Fruit fly (Drosophila melanogaster) whole organism, wandering third instar larva: Measurements from ENCODE around the gene CG32199.
A peak's percentile ranks its signal among the peaks of the same experiment; 100 is the strongest.

Experiments
- CG32264 ChIP-seq: fragments of 200-800 bp; sonication (Bioruptor generic); optimal IDR thresholded peaks from 2 replicates; lab custom pipeline; 2016; ENCODE audit warnings: missing biosample characterization, missing genetic modification characterization
- CrebA ChIP-seq: fragments of 200-800 bp; sonication (Bioruptor generic); optimal IDR thresholded peaks from 2 replicates; lab custom pipeline; 2016; ENCODE audit warnings: missing biosample characterization, mild to moderate bottlenecking, missing genetic modification characterization, borderline replicate concordance
- Dfd ChIP-seq: fragments of >200 bp; optimal IDR thresholded peaks from 2 replicates; lab custom pipeline; 2017; ENCODE audit warnings: missing biosample characterization, missing genetic modification characterization
- GATAd ChIP-seq: sonication (Bioruptor generic); optimal IDR thresholded peaks from 2 replicates; lab custom pipeline; 2016; ENCODE audit warnings: missing biosample characterization, missing genetic modification characterization
- Hr78 ChIP-seq: fragments of >200 bp; optimal IDR thresholded peaks from 2 replicates; lab custom pipeline; 2017; ENCODE audit warnings: missing biosample characterization, missing genetic modification characterization
- Hr83 ChIP-seq: fragments of 200-300 bp; sonication (Bioruptor generic); optimal IDR thresholded peaks from 2 replicates; lab custom pipeline; 2016; ENCODE audit warnings: missing biosample characterization, mild to moderate bottlenecking, missing genetic modification characterization, moderate library complexity; ENCODE audit not compliant: poor library complexity, severe bottlenecking
- N ChIP-seq: fragments of >200 bp; optimal IDR thresholded peaks from 2 replicates; lab custom pipeline; 2018; ENCODE audit warnings: missing biosample characterization, missing external identifiers, missing genetic modification characterization
- Rel ChIP-seq, 2 experiments: fragments of 200-800 bp; sonication (Bioruptor generic) in 1 of 2; optimal IDR thresholded peaks; 2 replicates in 1 of 2; 3 replicates in 1 of 2; lab custom pipeline; 2016 to 2019; ENCODE audit warnings: mild to moderate bottlenecking in 2 of 2, missing biosample characterization in 2 of 2, missing genetic modification characterization in 2 of 2, moderate library complexity in 1 of 2
- br ChIP-seq: fragments of 200-800 bp; sonication (Bioruptor generic); optimal IDR thresholded peaks from 2 replicates; lab custom pipeline; 2016; ENCODE audit warnings: missing biosample characterization, missing genetic modification characterization
- dl ChIP-seq, 2 experiments: fragments of 175-275, 200-275 bp in 1 of 2; fragments of 200-275 bp in 1 of 2; sonication (Bioruptor generic); optimal IDR thresholded peaks; lab custom pipeline; 2018; ENCODE audit warnings: mild to moderate bottlenecking in 2 of 2, missing biosample characterization in 2 of 2, missing genetic modification characterization in 2 of 2, moderate library complexity in 2 of 2; ENCODE audit not compliant: partially characterized antibody in 2 of 2, insufficient read depth in 1 of 2
- h ChIP-seq: fragments of 200-800 bp; sonication (Bioruptor generic); optimal IDR thresholded peaks from 3 replicates; lab custom pipeline; 2016; ENCODE audit warnings: missing biosample characterization, mild to moderate bottlenecking, missing genetic modification characterization
- jim ChIP-seq: fragments of 175-275, 200-325 bp; sonication (Bioruptor generic); optimal IDR thresholded peaks from 2 replicates; lab custom pipeline; 2016; ENCODE audit warnings: missing biosample characterization, mild to moderate bottlenecking, missing genetic modification characterization
- pan ChIP-seq: fragments of >200 bp; optimal IDR thresholded peaks from 2 replicates; lab custom pipeline; 2017
- rgr ChIP-seq: fragments of 200-800 bp; sonication (Bioruptor generic); optimal IDR thresholded peaks from 3 replicates; lab custom pipeline; 2016; ENCODE audit warnings: missing biosample characterization, mild to moderate bottlenecking, missing genetic modification characterization
- sage ChIP-seq: fragments of 200-800 bp; sonication (Bioruptor generic); optimal IDR thresholded peaks from 2 replicates; lab custom pipeline; 2016; ENCODE audit warnings: missing biosample characterization, mild to moderate bottlenecking, missing genetic modification characterization
- usp ChIP-seq: fragments of >200 bp; optimal IDR thresholded peaks from 2 replicates; lab custom pipeline; 2017; ENCODE audit warnings: missing biosample characterization, missing genetic modification characterization
- woc ChIP-seq: sonication (Bioruptor generic); optimal IDR thresholded peaks from 2 replicates; lab custom pipeline; 2016; ENCODE audit warnings: missing biosample characterization, mild to moderate bottlenecking, missing genetic modification characterization

CG32199 gene

DNA sequence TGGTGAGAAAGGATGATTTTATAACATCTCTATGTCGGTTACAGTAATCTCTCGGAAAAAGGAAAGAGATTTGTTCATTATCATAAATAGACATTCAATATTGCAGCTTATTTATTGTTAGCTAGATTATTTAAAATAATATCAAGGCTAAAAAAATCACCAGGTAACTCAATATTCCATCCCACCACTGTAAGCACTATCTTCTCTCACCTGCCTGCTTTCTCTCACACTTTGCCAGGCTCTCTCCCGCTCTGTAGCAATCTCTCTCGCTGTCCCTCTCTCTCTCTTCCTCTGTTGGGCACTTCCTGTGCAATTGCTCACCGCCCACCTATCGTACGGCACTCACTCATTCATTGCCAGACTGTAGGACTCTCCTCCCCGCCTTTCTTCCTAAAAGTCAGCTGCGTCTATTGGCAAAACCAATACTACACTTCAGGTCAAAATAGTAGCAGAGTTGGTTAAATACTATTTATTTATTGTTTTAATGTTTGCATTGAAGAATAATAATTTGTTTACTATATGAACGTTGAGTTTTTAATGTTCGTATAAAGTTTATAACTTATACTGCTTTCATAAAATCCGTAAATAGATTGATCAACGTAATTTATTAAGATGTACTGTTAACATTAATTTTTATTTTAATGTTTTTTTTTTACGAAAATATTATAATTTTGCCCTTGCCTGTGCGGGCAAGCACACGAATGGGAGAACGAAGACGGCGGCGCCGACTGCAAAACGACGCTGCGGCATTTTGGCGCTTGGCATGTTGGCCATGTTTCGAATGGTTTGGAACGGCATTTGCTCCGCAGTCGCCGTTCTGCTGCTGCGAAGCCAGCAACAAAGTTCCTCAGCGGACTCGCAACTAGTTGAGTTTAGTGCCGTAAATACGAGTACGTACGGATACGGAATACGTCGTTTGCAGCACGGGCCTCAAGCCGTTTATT lies 29.2 kb downstream of the CG32199 start (continued):
- peak; percentile 44 for TF ChIP-seq Rel (GFP tag; optimal IDR thresholded peaks at IDR 0.05; lab: Kevin White, UChicago)
- peak; percentile 49 for TF ChIP-seq Rel (tag; optimal IDR thresholded peaks at IDR 0.05; lab: Kevin White, UChicago)
- peak; percentile 98 to 99 for TF ChIP-seq dl (GFP tag; optimal IDR thresholded peaks at IDR 0.05; lab: Kevin White, UChicago; ENCODE audit: insufficient read depth in 1 of 2, partially characterized antibody in 2 of 2)
- TF ChIP-seq sage (GFP tag; lab: Kevin White, UChicago), result peak; percentile 67
- TF ChIP-seq h (GFP tag; lab: Kevin White, UChicago), result peak; percentile 95
- peak; percentile 69 for TF ChIP-seq GATAd (GFP tag; lab: Kevin White, UChicago)
- no peak for TF ChIP-seq usp (GFP tag; lab: Kevin White, UChicago)
- no peak for TF ChIP-seq jim (GFP tag; lab: Kevin White, UChicago)
- TF ChIP-seq br (GFP tag; lab: Kevin White, UChicago), result peak; percentile 76
- TF ChIP-seq N (GFP tag; lab: Kevin White, UChicago), result no peak
- TF ChIP-seq Hr78 (GFP tag; lab: Kevin White, UChicago), result no peak
- peak; percentile 70 for TF ChIP-seq Hr83
- peak; percentile 94 for TF ChIP-seq rgr (GFP tag; lab: Kevin White, UChicago)

DNA sequence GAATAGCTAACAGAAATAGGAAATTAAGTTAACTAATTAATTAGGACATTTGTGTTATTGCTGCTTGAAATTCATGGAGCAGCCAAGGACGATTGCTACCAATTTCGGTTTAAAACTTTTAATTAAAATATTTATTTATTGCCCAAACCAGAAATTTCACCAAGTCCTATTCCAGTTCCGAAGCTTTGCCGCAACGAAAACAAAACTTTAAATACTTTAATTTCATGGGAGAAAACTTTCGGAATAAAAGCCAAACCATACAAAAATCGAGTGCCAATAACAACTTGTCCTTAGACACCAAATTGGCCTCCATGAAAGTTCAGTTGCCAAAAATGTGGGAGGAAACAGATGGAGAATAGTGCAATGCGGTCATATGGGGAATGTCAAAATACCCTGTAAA lies 31.5 kb downstream of the CG32199 start:
- no peak for TF ChIP-seq dl (GFP tag; optimal IDR thresholded peaks at IDR 0.05; lab: Kevin White, UChicago; ENCODE audit: insufficient read depth in 1 of 2, partially characterized antibody in 2 of 2)
- TF ChIP-seq Dfd (GFP tag; lab: Kevin White, UChicago), result no peak
- no peak for TF ChIP-seq CG32264 (GFP tag; lab: Kevin White, UChicago)
- no peak for TF ChIP-seq pan (lab: Kevin White, UChicago)
- no peak for TF ChIP-seq CrebA (GFP tag; lab: Kevin White, UChicago)

DNA sequence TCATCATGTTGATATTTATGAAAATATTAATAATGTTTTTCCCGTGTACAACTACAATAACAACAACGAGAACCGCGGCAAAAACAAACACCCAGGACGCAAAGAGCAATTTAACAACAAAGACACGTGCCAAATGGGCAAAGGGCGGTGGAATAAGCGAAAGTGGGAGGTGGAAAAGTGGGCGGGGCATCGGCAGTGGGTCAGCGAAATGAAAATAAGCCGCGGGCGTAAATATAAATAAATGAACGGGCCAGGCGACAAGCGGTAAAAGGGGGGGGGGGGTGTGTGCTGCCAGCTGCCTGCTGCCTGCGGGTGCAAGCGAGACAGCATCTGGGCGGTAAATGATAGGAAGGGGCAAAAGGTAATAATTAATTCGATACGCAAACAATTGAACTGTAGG lies 42.0 kb downstream of the CG32199 start:
- TF ChIP-seq woc (GFP tag; lab: Kevin White, UChicago), result no peak
